Worm (Caenorhabditis elegans): Measurements from ENCODE around the gene cyp-35B2.

Gene cyp-35B2

ce11 chrV:3931326-3931725, 10.6 kb upstream of the cyp-35B2 start, which contains the start of gene srx-63:
Gene srx-63 (plus strand): TSS chrV:3931626.
- no peak for TF ChIP-seq T07F8.4 (tag; optimal IDR thresholded peaks at IDR 0.05)
- TF ChIP-seq ztf-3 (GFP tag; optimal IDR thresholded peaks at IDR 0.05) = no peak

- TF ChIP-seq dox-1 (GFP tag; IDR thresholded peaks at IDR 0.05) (no peak), C17E4.6 (GFP tag; IDR thresholded peaks at IDR 0.05) (no peak), nhr-80 (tag; optimal IDR thresholded peaks at IDR 0.05) (peak; percentile 5), F23B12.7 (tag; optimal IDR thresholded peaks at IDR 0.05; ENCODE audit: insufficient read depth) (no peak), repo-1 (tag; optimal IDR thresholded peaks at IDR 0.05) (no peak), F57C9.4 (tag; optimal IDR thresholded peaks at IDR 0.05) (no peak), B0261.1 (tag; optimal IDR thresholded peaks at IDR 0.05) (no peak), nfyb-1 (GFP tag; IDR thresholded peaks at IDR 0.05) (no peak)
Observed at ce11 chrV:3935892-3936478, 6.0 kb upstream of the cyp-35B2 start, which contains the start of gene cyp-35A5. Gene cyp-35A5 (plus strand): TSS chrV:3936326.

- TF ChIP-seq attf-5 (GFP tag; optimal IDR thresholded peaks at IDR 0.05) (no peak), Y56A3A.18 (GFP tag; IDR thresholded peaks at IDR 0.05) (no peak), ztf-18 (tag; optimal IDR thresholded peaks at IDR 0.05) (no peak), ztf-28 (GFP tag; IDR thresholded peaks at IDR 0.05) (no peak), mcd-1 (GFP tag; IDR thresholded peaks at IDR 0.05) (no peak), ekl-4 (GFP tag; IDR thresholded peaks at IDR 0.05) (no peak), ceh-27 (GFP tag; optimal IDR thresholded peaks at IDR 0.05) (no peak), nhr-120 (GFP tag; IDR thresholded peaks at IDR 0.05) (no peak), Y53G8AR.9 (GFP tag; conservative IDR thresholded peaks at IDR 0.05) (no peak), unc-62 (GFP tag; optimal IDR thresholded peaks at IDR 0.05) (no peak), F57C9.4 (tag; optimal IDR thresholded peaks at IDR 0.05) (no peak), nhr-27 (tag; optimal IDR thresholded peaks at IDR 0.05) (no peak), chd-7 (tag; optimal IDR thresholded peaks at IDR 0.05) (no peak), efl-1 (GFP tag; optimal IDR thresholded peaks at IDR 0.05) (no peak), him-1 (tag; optimal IDR thresholded peaks at IDR 0.05) (no peak), rcor-1 (GFP tag; IDR thresholded peaks at IDR 0.05) (no peak), ama-1 (optimal IDR thresholded peaks at IDR 0.05) (no peak), ama-1 (GFP tag; optimal IDR thresholded peaks at IDR 0.05) (no peak), lin-35 (GFP tag; optimal IDR thresholded peaks at IDR 0.05) (no peak), ceh-40 (GFP tag; IDR thresholded peaks at IDR 0.05) (no peak), tbx-9 (tag; optimal IDR thresholded peaks at IDR 0.05; ENCODE audit: borderline replicate concordance) (no peak)
Observed at ce11 chrV:3938789-3939188, 3.2 kb upstream of the cyp-35B2 start, which contains the start of gene cyp-35B1. Gene cyp-35B1 (plus strand): TSS chrV:3939032.

- no peak for TF ChIP-seq mes-4 (tag; optimal IDR thresholded peaks at IDR 0.05)
- TF ChIP-seq hrde-1 (tag; optimal IDR thresholded peaks at IDR 0.05; ENCODE audit: borderline replicate concordance) = no peak
- no peak for TF ChIP-seq attf-6 (GFP tag; IDR thresholded peaks at IDR 0.05)
- TF ChIP-seq hmg-1.2 (GFP tag; IDR thresholded peaks at IDR 0.05) = no peak
- no peak for TF ChIP-seq zfh-2 (GFP tag; conservative IDR thresholded peaks at IDR 0.05)
- TF ChIP-seq die-1 (tag; optimal IDR thresholded peaks at IDR 0.05) = no peak
- TF ChIP-seq attf-5 (GFP tag; optimal IDR thresholded peaks at IDR 0.05) = no peak
- TF ChIP-seq dox-1 (GFP tag; IDR thresholded peaks at IDR 0.05) = no peak
- no peak for TF ChIP-seq let-607 (tag; optimal IDR thresholded peaks at IDR 0.05)
- no peak for TF ChIP-seq pha-4 (tag; optimal IDR thresholded peaks at IDR 0.05)
- TF ChIP-seq ccch-3 (GFP tag; optimal IDR thresholded peaks at IDR 0.05) = no peak
Observed at ce11 chrV:3943364-3943763, 1.4 kb downstream of the cyp-35B2 start.

Data from whole organism, young adult.